Worm (Caenorhabditis elegans) whole organism, midembryonic: ENCODE results near the gene F23D12.1.

Source experiments
- T22C8.4 ChIP-seq: fragments of 200-800 bp; sonication (Bioruptor generic); IDR thresholded peaks from 2 replicates; pipeline ENCODE4 v1.3.6; 2022; ENCODE audit warnings: missing genetic modification characterization, missing compliant biosample characterization
- cog-1 ChIP-seq: sonication (generic microtip); optimal IDR thresholded peaks from 2 replicates; lab custom pipeline; 2016; ENCODE audit warnings: missing genetic modification characterization, missing compliant biosample characterization
- flt-1 ChIP-seq: fragments of 200-800 bp; sonication (Bioruptor generic); IDR thresholded peaks from 2 replicates; pipeline ENCODE4 v1.3.6; 2022; ENCODE audit warnings: missing genetic modification characterization, missing compliant biosample characterization
- klf-2 ChIP-seq: fragments of 200-800 bp; sonication (Bioruptor generic); conservative IDR thresholded peaks from 2 replicates; pipeline ENCODE4 v1.3.6; 2022; ENCODE audit warnings: missing genetic modification reagents, missing genetic modification characterization, missing compliant biosample characterization
- med-1 ChIP-seq: sonication (generic microtip); optimal IDR thresholded peaks from 2 replicates; lab custom pipeline; 2017; ENCODE audit warnings: missing genetic modification characterization, mild to moderate bottlenecking, missing compliant biosample characterization, antibody characterized with exemption, missing genetic modification reagents; ENCODE audit not compliant: insufficient read depth
- ref-1 ChIP-seq: fragments of 200-800 bp; sonication (Bioruptor generic); conservative IDR thresholded peaks from 2 replicates; pipeline ENCODE4 v1.3.6; 2022; ENCODE audit warnings: missing genetic modification reagents, missing genetic modification characterization, missing compliant biosample characterization
- tab-1 ChIP-seq: fragments of 200-800 bp; sonication (Bioruptor generic); IDR thresholded peaks from 2 replicates; pipeline ENCODE4 v1.3.6; 2022; ENCODE audit warnings: missing genetic modification characterization, missing compliant biosample characterization
- ztf-23 ChIP-seq: fragments of 200-800 bp; sonication (Bioruptor generic); IDR thresholded peaks from 2 replicates; pipeline ENCODE4 v1.3.6; 2022; ENCODE audit warnings: missing genetic modification reagents, missing genetic modification characterization, missing compliant biosample characterization
- ztf-29 ChIP-seq: fragments of 200-800 bp; sonication (Bioruptor generic); IDR thresholded peaks from 2 replicates; pipeline ENCODE4 v1.3.6; 2022; ENCODE audit warnings: missing genetic modification reagents, missing genetic modification characterization, missing compliant biosample characterization

F23D12.1 gene

ce11 chrX:14428052-14428451 is at the start of gene F23D12.1:
Gene F23D12.1, minus strand, starts transcription at chrX:14428152.
- TF ChIP-seq ztf-23 (GFP tag; lab: Robert Waterston, UW) (no peak), klf-2 (no peak), tab-1 (GFP tag; lab: Robert Waterston, UW) (no peak), ztf-29 (GFP tag; lab: Robert Waterston, UW) (no peak), ref-1 (GFP tag; lab: Robert Waterston, UW) (no peak), med-1 (GFP tag; lab: Kevin White, UChicago) (no peak), T22C8.4 (no peak), flt-1 (no peak), cog-1 (tag; lab: Kevin White, UChicago) (no peak)

ce11 chrX:14477338-14477737 is 49.4 kb upstream of the F23D12.1 start:
- TF ChIP-seq cog-1 (tag; lab: Kevin White, UChicago) (no peak), klf-2 (no peak), ztf-29 (GFP tag; lab: Robert Waterston, UW) (no peak), T22C8.4 (no peak), med-1 (GFP tag; lab: Kevin White, UChicago) (no peak), ref-1 (GFP tag; lab: Robert Waterston, UW) (no peak), tab-1 (GFP tag; lab: Robert Waterston, UW) (no peak), flt-1 (no peak), ztf-23 (GFP tag; lab: Robert Waterston, UW) (no peak)

ce11 chrX:14476625-14477257 is 48.8 kb upstream of the F23D12.1 start:
- no peak for TF ChIP-seq ztf-29 (GFP tag; lab: Robert Waterston, UW)
- no peak for TF ChIP-seq cog-1 (tag; lab: Kevin White, UChicago)
- TF ChIP-seq T22C8.4 = no peak
- no peak for TF ChIP-seq klf-2
- TF ChIP-seq ztf-23 (GFP tag; lab: Robert Waterston, UW) = no peak
- no peak for TF ChIP-seq tab-1 (GFP tag; lab: Robert Waterston, UW)
- no peak for TF ChIP-seq ref-1 (GFP tag; lab: Robert Waterston, UW)
- no peak for TF ChIP-seq flt-1
- TF ChIP-seq med-1 (GFP tag; lab: Kevin White, UChicago) = no peak

- TF ChIP-seq T22C8.4 (no peak), ref-1 (GFP tag; lab: Robert Waterston, UW) (no peak), klf-2 (no peak), ztf-23 (GFP tag; lab: Robert Waterston, UW) (no peak), med-1 (GFP tag; lab: Kevin White, UChicago) (no peak), flt-1 (no peak), ztf-29 (GFP tag; lab: Robert Waterston, UW) (no peak), cog-1 (tag; lab: Kevin White, UChicago) (no peak), tab-1 (GFP tag; lab: Robert Waterston, UW) (no peak)
Measured at ce11 chrX:14473740-14474139, 45.8 kb upstream of the F23D12.1 start, which contains the start of gene M163.5. Gene M163.5, plus strand, starts transcription at chrX:14474040.

ce11 chrX:14470687-14471086 is 42.7 kb upstream of the F23D12.1 start, which contains the start of gene M163.10:
Gene M163.10, plus strand, starts transcription at chrX:14470987.
- TF ChIP-seq med-1 (GFP tag; lab: Kevin White, UChicago) = no peak
- TF ChIP-seq T22C8.4 = no peak
- TF ChIP-seq cog-1 (tag; lab: Kevin White, UChicago) = no peak
- TF ChIP-seq ref-1 (GFP tag; lab: Robert Waterston, UW) = no peak
- TF ChIP-seq flt-1 = no peak
- TF ChIP-seq ztf-23 (GFP tag; lab: Robert Waterston, UW) = no peak
- no peak for TF ChIP-seq ztf-29 (GFP tag; lab: Robert Waterston, UW)
- TF ChIP-seq tab-1 (GFP tag; lab: Robert Waterston, UW) = no peak
- no peak for TF ChIP-seq klf-2

ce11 chrX:14469284-14469683 is 41.3 kb upstream of the F23D12.1 start, which contains the start of gene M163.9:
Gene M163.9, plus strand, starts transcription at chrX:14469584.
- TF ChIP-seq ztf-29 (GFP tag; lab: Robert Waterston, UW) (no peak), ref-1 (GFP tag; lab: Robert Waterston, UW) (no peak), T22C8.4 (no peak), flt-1 (no peak), cog-1 (tag; lab: Kevin White, UChicago) (no peak), ztf-23 (GFP tag; lab: Robert Waterston, UW) (no peak), tab-1 (GFP tag; lab: Robert Waterston, UW) (no peak), klf-2 (no peak), med-1 (GFP tag; lab: Kevin White, UChicago) (no peak)

ce11 chrX:14466532-14466931 is 38.6 kb upstream of the F23D12.1 start, which contains the start of gene M163.21:
Gene M163.21, plus strand, starts transcription at chrX:14466832.
- TF ChIP-seq ztf-29 (GFP tag; lab: Robert Waterston, UW) = no peak
- TF ChIP-seq tab-1 (GFP tag; lab: Robert Waterston, UW) = no peak
- no peak for TF ChIP-seq T22C8.4
- no peak for TF ChIP-seq klf-2
- TF ChIP-seq ztf-23 (GFP tag; lab: Robert Waterston, UW) = no peak
- no peak for TF ChIP-seq flt-1
- no peak for TF ChIP-seq cog-1 (tag; lab: Kevin White, UChicago)
- TF ChIP-seq med-1 (GFP tag; lab: Kevin White, UChicago) = no peak
- no peak for TF ChIP-seq ref-1 (GFP tag; lab: Robert Waterston, UW)

- TF ChIP-seq ztf-23 (GFP tag; lab: Robert Waterston, UW) (no peak), ref-1 (GFP tag; lab: Robert Waterston, UW) (no peak), klf-2 (no peak)
Measured at ce11 chrX:14465593-14465992, 37.6 kb upstream of the F23D12.1 start, which contains the start of gene M163.22. Gene M163.22, plus strand, starts transcription at chrX:14465893.

- TF ChIP-seq T22C8.4 (no peak), med-1 (GFP tag; lab: Kevin White, UChicago) (no peak), flt-1 (no peak), ztf-29 (GFP tag; lab: Robert Waterston, UW) (no peak), cog-1 (tag; lab: Kevin White, UChicago) (no peak), ztf-23 (GFP tag; lab: Robert Waterston, UW) (no peak), tab-1 (GFP tag; lab: Robert Waterston, UW) (no peak), ref-1 (GFP tag; lab: Robert Waterston, UW) (no peak)
Measured at ce11 chrX:14464513-14464912, 36.6 kb upstream of the F23D12.1 start, which contains the start of gene M163.7. Gene M163.7, plus strand, starts transcription at chrX:14464813.
